Fruit fly (Drosophila melanogaster) whole organism, embryonic: ENCODE results near the gene CG1024.

Source experiments
- Ada2b ChIP-seq: fragments of 200-800 bp; sonication (Bioruptor generic); IDR thresholded peaks from 2 replicates; pipeline ENCODE4 v1.3.6; 2022; ENCODE audit warnings: missing biosample characterization, missing genetic modification characterization
- B-H2 ChIP-seq: fragments of 200-800 bp; sonication (Bioruptor generic); optimal IDR thresholded peaks from 2 replicates; lab custom pipeline; 2018; ENCODE audit warnings: missing biosample characterization, mild to moderate bottlenecking, missing genetic modification characterization
- BEAF-32 ChIP-seq: fragments of 200-800 bp; sonication (Bioruptor generic); optimal IDR thresholded peaks from 3 replicates; lab custom pipeline; 2017; ENCODE audit warnings: missing biosample characterization, missing genetic modification characterization, mild to moderate bottlenecking, moderate library complexity, missing genetic modification reagents
- Bgb ChIP-seq: fragments of 200-800 bp; sonication (Bioruptor generic); IDR thresholded peaks from 2 replicates; pipeline ENCODE4 v1.3.6; 2022; ENCODE audit warnings: missing biosample characterization, missing genetic modification characterization; ENCODE audit not compliant: partially characterized antibody
- CG10147 ChIP-seq: fragments of 200-800 bp; sonication (Bioruptor generic); optimal IDR thresholded peaks from 2 replicates; lab custom pipeline; 2019; ENCODE audit warnings: missing biosample characterization, mild to moderate bottlenecking, missing genetic modification characterization, moderate library complexity
- CG1024 ChIP-seq: fragments of 200-800 bp; sonication (Bioruptor generic); IDR thresholded peaks from 2 replicates; pipeline ENCODE4 v1.3.6; 2022; ENCODE audit warnings: missing biosample characterization, missing genetic modification characterization
- CG10321 ChIP-seq: fragments of 200-800 bp; sonication (Bioruptor generic); IDR thresholded peaks from 2 replicates; pipeline ENCODE4 v1.3.6; 2022; ENCODE audit warnings: missing biosample characterization, missing genetic modification characterization
- CG12219 ChIP-seq: fragments of 200-800 bp; sonication (Bioruptor generic); optimal IDR thresholded peaks from 3 replicates; lab custom pipeline; 2018; ENCODE audit warnings: missing biosample characterization, mild to moderate bottlenecking, missing genetic modification characterization
- CG14050 ChIP-seq: fragments of 200-800 bp; sonication (Bioruptor generic); IDR thresholded peaks from 3 replicates; pipeline ENCODE4 v1.3.6; 2022; ENCODE audit warnings: missing biosample characterization, missing genetic modification characterization
- CG15269 ChIP-seq: fragments of 200-800 bp; sonication (Bioruptor generic); optimal IDR thresholded peaks from 2 replicates; lab custom pipeline; 2018; ENCODE audit warnings: missing biosample characterization, mild to moderate bottlenecking, missing genetic modification characterization, moderate library complexity
- CG16813 ChIP-seq: fragments of 200-800 bp; sonication (Bioruptor generic); IDR thresholded peaks from 3 replicates; pipeline ENCODE4 v1.3.6; 2022; ENCODE audit warnings: missing biosample characterization, missing genetic modification characterization; ENCODE audit not compliant: partially characterized antibody
- CG16863 ChIP-seq: fragments of 200-800 bp; sonication (Bioruptor generic); optimal IDR thresholded peaks from 3 replicates; lab custom pipeline; 2016; ENCODE audit warnings: missing biosample characterization, missing genetic modification characterization
- CG17829 ChIP-seq: fragments of 200-800 bp; optimal IDR thresholded peaks from 2 replicates; lab custom pipeline; 2019; ENCODE audit warnings: missing biosample characterization, mild to moderate bottlenecking, missing genetic modification characterization, moderate library complexity
- CG2129 ChIP-seq: fragments of 200-800 bp; sonication (Bioruptor generic); IDR thresholded peaks from 2 replicates; pipeline ENCODE4 v1.3.6; 2022; ENCODE audit warnings: missing biosample characterization, missing genetic modification characterization; ENCODE audit not compliant: partially characterized antibody
- CG2202 ChIP-seq: fragments of 200-800 bp; sonication (Bioruptor generic); optimal IDR thresholded peaks from 2 replicates; lab custom pipeline; 2018; ENCODE audit warnings: missing biosample characterization, mild to moderate bottlenecking, missing genetic modification characterization
- CG3995 ChIP-seq: fragments of 200-800 bp; sonication (Bioruptor generic); optimal IDR thresholded peaks from 3 replicates; lab custom pipeline; 2016; ENCODE audit warnings: missing biosample characterization, missing genetic modification characterization
- CG4707 ChIP-seq: fragments of 200-800 bp; sonication (Bioruptor generic); optimal IDR thresholded peaks from 2 replicates; lab custom pipeline; 2018; ENCODE audit warnings: missing biosample characterization, mild to moderate bottlenecking, missing genetic modification characterization, moderate library complexity
- CG6272 ChIP-seq: fragments of 200-800 bp; sonication (Bioruptor generic); IDR thresholded peaks from 2 replicates; pipeline ENCODE4 v1.3.6; 2022; ENCODE audit warnings: missing biosample characterization, missing genetic modification characterization
- Chrac-16 ChIP-seq: fragments of 200-800 bp; sonication (Bioruptor generic); optimal IDR thresholded peaks from 3 replicates; lab custom pipeline; 2016; ENCODE audit warnings: missing biosample characterization, missing genetic modification characterization
- Dip3 ChIP-seq: fragments of 200-800 bp; sonication (Bioruptor generic); optimal IDR thresholded peaks from 3 replicates; lab custom pipeline; 2016; ENCODE audit warnings: missing biosample characterization, missing genetic modification characterization
- Ets97D ChIP-seq: fragments of 200-800 bp; sonication (Bioruptor generic); optimal IDR thresholded peaks from 3 replicates; lab custom pipeline; 2016; ENCODE audit warnings: missing biosample characterization, missing genetic modification characterization
- Fer1 ChIP-seq: fragments of 200-800 bp; sonication (Bioruptor generic); optimal IDR thresholded peaks from 2 replicates; lab custom pipeline; 2017; ENCODE audit warnings: missing biosample characterization, mild to moderate bottlenecking, missing genetic modification characterization
- HLH4C ChIP-seq: fragments of 200-800 bp; sonication (Bioruptor generic); IDR thresholded peaks from 3 replicates; pipeline ENCODE4 v1.3.6; 2022; ENCODE audit warnings: missing biosample characterization, missing genetic modification characterization; ENCODE audit not compliant: partially characterized antibody
- HmgZ ChIP-seq: fragments of 200-800 bp; sonication (Bioruptor generic); optimal IDR thresholded peaks from 2 replicates; lab custom pipeline; 2018; ENCODE audit warnings: missing biosample characterization, mild to moderate bottlenecking, missing genetic modification characterization
- Hsf ChIP-seq: fragments of 200-800 bp; sonication (Bioruptor generic); optimal IDR thresholded peaks from 3 replicates; lab custom pipeline; 2016; ENCODE audit warnings: missing biosample characterization, missing genetic modification characterization
- Meics ChIP-seq: fragments of 200-800 bp; sonication (Bioruptor generic); optimal IDR thresholded peaks from 2 replicates; lab custom pipeline; 2017; ENCODE audit warnings: missing biosample characterization, mild to moderate bottlenecking, missing genetic modification characterization
- Side ChIP-seq: fragments of 200-800 bp; sonication (Bioruptor generic); optimal IDR thresholded peaks from 2 replicates; lab custom pipeline; 2016; ENCODE audit warnings: missing biosample characterization, missing genetic modification characterization
- Spps ChIP-seq: fragments of 200-800 bp; sonication (Bioruptor generic); optimal IDR thresholded peaks from 2 replicates; lab custom pipeline; 2018; ENCODE audit warnings: missing biosample characterization, mild to moderate bottlenecking, missing genetic modification characterization
- YL-1 ChIP-seq: fragments of 200-800 bp; sonication (Bioruptor generic); optimal IDR thresholded peaks from 3 replicates; lab custom pipeline; 2017; ENCODE audit warnings: missing biosample characterization, mild to moderate bottlenecking, missing genetic modification characterization
- btn ChIP-seq: fragments of 200-800 bp; sonication (Bioruptor generic); optimal IDR thresholded peaks from 2 replicates; lab custom pipeline; 2016; ENCODE audit warnings: missing biosample characterization, missing genetic modification characterization
- chm ChIP-seq: fragments of 200-800 bp; sonication (Bioruptor generic); IDR thresholded peaks from 2 replicates; pipeline ENCODE4 v1.3.6; 2022; ENCODE audit warnings: missing biosample characterization, missing genetic modification characterization
- danr ChIP-seq: fragments of 200-800 bp; sonication (Bioruptor generic); IDR thresholded peaks from 2 replicates; pipeline ENCODE4 v1.3.6; 2022; ENCODE audit warnings: missing biosample characterization, missing genetic modification characterization
- dati ChIP-seq: fragments of 200-800 bp; sonication (Bioruptor generic); IDR thresholded peaks from 2 replicates; pipeline ENCODE4 v1.3.6; 2022; ENCODE audit warnings: missing biosample characterization, missing genetic modification characterization
- ems ChIP-seq: fragments of 200-800 bp; sonication (Bioruptor generic); optimal IDR thresholded peaks from 3 replicates; lab custom pipeline; 2016; ENCODE audit warnings: missing biosample characterization, missing genetic modification characterization
- ftz-f1 ChIP-seq: fragments of 200-800 bp; sonication (Bioruptor generic); optimal IDR thresholded peaks from 2 replicates; lab custom pipeline; 2016; ENCODE audit warnings: missing biosample characterization, missing genetic modification characterization
- inv ChIP-seq: fragments of 200-800 bp; sonication (Bioruptor generic); IDR thresholded peaks from 2 replicates; pipeline ENCODE4 v1.3.6; 2022; ENCODE audit warnings: missing biosample characterization, missing genetic modification characterization; ENCODE audit not compliant: partially characterized antibody
- org-1 ChIP-seq: fragments of 200-800 bp; sonication (Bioruptor generic); optimal IDR thresholded peaks from 2 replicates; lab custom pipeline; 2017; ENCODE audit warnings: missing biosample characterization, missing genetic modification characterization
- pfk ChIP-seq: fragments of 200-800 bp; sonication (Bioruptor generic); optimal IDR thresholded peaks from 2 replicates; lab custom pipeline; 2018; ENCODE audit warnings: missing biosample characterization, mild to moderate bottlenecking, missing genetic modification characterization, moderate library complexity
- sc ChIP-seq, 3 experiments: fragments of >200 bp in 2 of 3; fragments of 200-800 bp in 1 of 3; sonication (Bioruptor generic) in 1 of 3; optimal IDR thresholded peaks; 2 replicates in 2 of 3; 3 replicates in 1 of 3; lab custom pipeline; 2017; ENCODE audit warnings: mild to moderate bottlenecking in 1 of 3, missing biosample characterization in 1 of 3, missing genetic modification characterization in 1 of 3, missing genetic modification reagents in 1 of 3
- sens-2 ChIP-seq: fragments of 200-800 bp; sonication (Bioruptor generic); IDR thresholded peaks from 2 replicates; pipeline ENCODE4 v1.3.6; 2022; ENCODE audit warnings: missing biosample characterization, missing genetic modification characterization
- sima ChIP-seq: fragments of 200-800 bp; sonication (Bioruptor generic); optimal IDR thresholded peaks from 2 replicates; lab custom pipeline; 2016; ENCODE audit warnings: missing biosample characterization, missing genetic modification characterization
- sob ChIP-seq: fragments of 200-800 bp; sonication (Bioruptor generic); IDR thresholded peaks from 2 replicates; pipeline ENCODE4 v1.3.6; 2022; ENCODE audit warnings: missing biosample characterization, missing genetic modification characterization
- stwl ChIP-seq: fragments of 200-800 bp; sonication (Bioruptor generic); optimal IDR thresholded peaks from 3 replicates; lab custom pipeline; 2018; ENCODE audit warnings: missing biosample characterization, mild to moderate bottlenecking, missing genetic modification characterization, moderate library complexity
- sug ChIP-seq: fragments of 200-800 bp; optimal IDR thresholded peaks from 2 replicates; lab custom pipeline; 2019; ENCODE audit warnings: missing biosample characterization, mild to moderate bottlenecking, missing genetic modification characterization, moderate library complexity
- unc-4 ChIP-seq: fragments of 200-800 bp; sonication (Bioruptor generic); IDR thresholded peaks from 2 replicates; pipeline ENCODE4 v1.3.6; 2022; ENCODE audit warnings: missing biosample characterization, missing genetic modification characterization; ENCODE audit not compliant: partially characterized antibody
- wdn ChIP-seq: fragments of 200-800 bp; sonication (Bioruptor generic); IDR thresholded peaks from 2 replicates; pipeline ENCODE4 v1.3.6; 2022; ENCODE audit warnings: missing biosample characterization, missing genetic modification characterization
- wek ChIP-seq: fragments of 200-800 bp; sonication (Bioruptor generic); optimal IDR thresholded peaks from 3 replicates; lab custom pipeline; 2018; ENCODE audit warnings: missing biosample characterization, mild to moderate bottlenecking, missing genetic modification characterization, moderate library complexity
- wor ChIP-seq: fragments of 200-800 bp; sonication (Bioruptor generic); IDR thresholded peaks from 2 replicates; pipeline ENCODE4 v1.3.6; 2022; ENCODE audit warnings: missing biosample characterization, missing genetic modification characterization

The CG1024 gene

dm6 chr3R:6353624-6354352 is 26.3 kb downstream of the CG1024 start (continued):
- TF ChIP-seq Chrac-16 (GFP tag; lab: Kevin White, UChicago) (peak; percentile 69), Dip3 (peak; percentile 57), CG6272 (GFP tag; lab: Robert Waterston, UW) (0 out of 2 replicates have a peak, but pooled peaks have one; percentile 22), CG15269 (no peak), CG4707 (GFP tag; lab: Kevin White, UChicago) (peak; percentile 39), sug (tag; lab: Kevin White, UChicago) (no peak), ftz-f1 (GFP tag; lab: Kevin White, UChicago) (no peak), btn (peak; percentile 56), pfk (GFP tag; lab: Kevin White, UChicago) (no peak), CG2202 (no peak), YL-1 (GFP tag; lab: Kevin White, UChicago) (no peak), stwl (no peak), CG2129 (GFP tag; lab: Robert Waterston, UW) (no peak), danr (GFP tag; lab: Robert Waterston, UW) (peak; percentile 47; the same call in 1 of the 2 replicates), CG17829 (tag; lab: Kevin White, UChicago) (peak; percentile 81), sens-2 (no peak), Fer1 (GFP tag; lab: Kevin White, UChicago) (no peak), wek (no peak), ems (peak; percentile 62), sc (optimal IDR thresholded peaks at IDR 0.05; lab: Kevin White, UChicago) (no peak), sc (GFP tag; optimal IDR thresholded peaks at IDR 0.05; lab: Kevin White, UChicago) (peak; percentile 82), HLH4C (GFP tag; lab: Robert Waterston, UW) (no peak), HmgZ (peak; percentile 51), CG1024 (0 out of 2 replicates have a peak, but pooled peaks have one; percentile 10), unc-4 (GFP tag; lab: Robert Waterston, UW) (no peak), CG3995 (GFP tag; lab: Kevin White, UChicago) (no peak), CG16813 (GFP tag; lab: Robert Waterston, UW) (no peak), B-H2 (no peak), CG10321 (no peak), Ets97D (GFP tag; lab: Kevin White, UChicago) (peak; percentile 24), Side (peak; percentile 41), Bgb (GFP tag; lab: Robert Waterston, UW) (no peak), sob (GFP tag; lab: Robert Waterston, UW) (0 out of 2 replicates have a peak, but pooled peaks have one; percentile 34), Hsf (GFP tag; lab: Kevin White, UChicago) (peak; percentile 82), chm (GFP tag; lab: Robert Waterston, UW) (no peak), sima (GFP tag; lab: Kevin White, UChicago) (no peak), BEAF-32 (peak; percentile 50), CG10147 (GFP tag; lab: Kevin White, UChicago) (no peak), dati (GFP tag; lab: Robert Waterston, UW) (0 out of 2 replicates have a peak, but pooled peaks have one; percentile 28), CG14050 (peak; percentile 59; the same call in 1 of the 3 replicates), Spps (tag; lab: Kevin White, UChicago) (peak; percentile 53), wor (GFP tag; lab: Robert Waterston, UW) (peak; percentile 61), wdn (GFP tag; lab: Robert Waterston, UW) (no peak), CG12219 (peak; percentile 74), Meics (GFP tag; lab: Kevin White, UChicago) (peak; percentile 80), Ada2b (peak; percentile 32; the same call in 1 of the 2 replicates), inv (no peak), org-1 (GFP tag; lab: Kevin White, UChicago) (peak; percentile 75), CG16863 (GFP tag; lab: Kevin White, UChicago) (peak; percentile 41)
